Worm (Caenorhabditis elegans): Measurements from ENCODE around the gene cnd-1.

DNA sequence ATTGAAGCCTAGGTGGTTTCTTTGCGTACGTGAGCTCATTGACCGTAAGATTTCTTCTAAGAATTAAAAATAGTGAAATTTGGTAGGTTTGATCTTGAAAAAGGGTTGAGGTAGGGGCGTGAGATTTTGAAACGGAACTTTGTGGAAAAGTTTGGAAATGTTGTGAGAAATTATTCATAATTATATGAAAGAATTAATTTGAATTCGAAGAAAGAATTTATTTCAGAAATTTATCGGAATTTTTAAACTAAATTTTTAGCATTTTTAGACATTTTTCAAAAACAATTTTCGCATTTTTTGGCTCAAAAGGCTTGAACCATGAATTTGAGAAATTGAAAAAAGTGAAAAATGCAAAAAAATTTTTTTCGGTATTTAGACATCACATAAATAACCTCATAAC lies 30.3 kb downstream of the cnd-1 start:
- TF ChIP-seq dpl-1 (GFP tag; optimal IDR thresholded peaks at IDR 0.05) (no peak), K11D2.4 (GFP tag; IDR thresholded peaks at IDR 0.05) (no peak), attf-5 (GFP tag; optimal IDR thresholded peaks at IDR 0.05) (no peak), bed-1 (GFP tag; IDR thresholded peaks at IDR 0.05) (no peak), dox-1 (GFP tag; IDR thresholded peaks at IDR 0.05) (no peak)
